Fruit fly (Drosophila melanogaster) Kc167 (cell line): Measurements from ENCODE around the gene CG43072.

Source experiments
- Sin3A ChIP-seq: fragments of >200 bp; optimal IDR thresholded peaks from 2 replicates; lab custom pipeline; 2018; ENCODE audit warnings: missing external identifiers
- h ChIP-seq: fragments of >200 bp; optimal IDR thresholded peaks from 3 replicates; lab custom pipeline; 2018; ENCODE audit warnings: missing external identifiers
- insv ChIP-seq: fragments of >200 bp; optimal IDR thresholded peaks from 3 replicates; lab custom pipeline; 2018; ENCODE audit warnings: missing external identifiers
- psq ChIP-seq: fragments of >200 bp; optimal IDR thresholded peaks from 2 replicates; lab custom pipeline; 2017; ENCODE audit warnings: missing external identifiers
- ttk ChIP-seq: sonication (Bioruptor generic); optimal IDR thresholded peaks from 2 replicates; lab custom pipeline; 2017; ENCODE audit warnings: missing external identifiers

- TF ChIP-seq h (lab: Kevin White, UChicago) (no peak), insv (lab: Kevin White, UChicago) (no peak), psq (no peak), Sin3A (lab: Kevin White, UChicago) (no peak), ttk (lab: Kevin White, UChicago) (no peak)
These were observed 10.8 kb upstream of the CG43072 start for dm6 chr3L:21054894-21055270.
